Worm (Caenorhabditis elegans) whole organism, young adult: Measurements from ENCODE around the gene srx-84.

Experiments
- C17E4.6 ChIP-seq: fragments of 200-800 bp; sonication (Bioruptor generic); IDR thresholded peaks from 2 replicates; pipeline ENCODE4 v1.3.6; 2022; ENCODE audit warnings: missing genetic modification reagents, missing genetic modification characterization, missing compliant biosample characterization
- ztf-28 ChIP-seq: fragments of 200-800 bp; sonication (Bioruptor generic); IDR thresholded peaks from 2 replicates; pipeline ENCODE4 v1.3.6; 2022; ENCODE audit warnings: missing genetic modification reagents, missing genetic modification characterization, missing compliant biosample characterization

ce11 chrV:11593427-11593826 lies 5.5 kb upstream of the srx-84 start, which contains the start of gene srx-80:
- TF ChIP-seq C17E4.6 (GFP tag; lab: Robert Waterston, UW), result no peak
- TF ChIP-seq ztf-28 (GFP tag; lab: Robert Waterston, UW), result no peak
